Fruit fly (Drosophila melanogaster) whole organism, embryonic: ENCODE data around the gene CG2182.

Experiments
- BEAF-32 ChIP-seq: fragments of 200-800 bp; sonication (Bioruptor generic); optimal IDR thresholded peaks from 3 replicates; lab custom pipeline; 2017; ENCODE audit warnings: missing biosample characterization, missing genetic modification characterization, mild to moderate bottlenecking, moderate library complexity, missing genetic modification reagents
- Bgb ChIP-seq: fragments of 200-800 bp; sonication (Bioruptor generic); IDR thresholded peaks from 2 replicates; pipeline ENCODE4 v1.3.6; 2022; ENCODE audit warnings: missing biosample characterization, missing genetic modification characterization; ENCODE audit not compliant: partially characterized antibody
- CG1233 ChIP-seq: fragments of 200-800 bp; sonication (Bioruptor generic); optimal IDR thresholded peaks from 4 replicates; lab custom pipeline; 2018; ENCODE audit warnings: missing biosample characterization, mild to moderate bottlenecking, missing genetic modification characterization
- CG13123 ChIP-seq: fragments of 200-800 bp; sonication (Bioruptor generic); optimal IDR thresholded peaks from 2 replicates; lab custom pipeline; 2016; ENCODE audit warnings: missing biosample characterization, missing genetic modification characterization
- CG15011 ChIP-seq: fragments of 200-800 bp; sonication (Bioruptor generic); optimal IDR thresholded peaks from 3 replicates; lab custom pipeline; 2018; ENCODE audit warnings: missing biosample characterization, mild to moderate bottlenecking, missing genetic modification characterization
- CG16779 ChIP-seq: fragments of 200-800 bp; sonication (Bioruptor generic); IDR thresholded peaks from 2 replicates; pipeline ENCODE4 v1.3.6; 2022; ENCODE audit warnings: missing biosample characterization, missing genetic modification characterization
- CG16813 ChIP-seq: fragments of 200-800 bp; sonication (Bioruptor generic); IDR thresholded peaks from 3 replicates; pipeline ENCODE4 v1.3.6; 2022; ENCODE audit warnings: missing biosample characterization, missing genetic modification characterization; ENCODE audit not compliant: partially characterized antibody
- CG17361 ChIP-seq: fragments of 200-800 bp; sonication (Bioruptor generic); IDR thresholded peaks from 3 replicates; pipeline ENCODE4 v1.3.6; 2022; ENCODE audit warnings: missing biosample characterization, missing genetic modification characterization
- CG17829 ChIP-seq: fragments of 200-800 bp; optimal IDR thresholded peaks from 2 replicates; lab custom pipeline; 2019; ENCODE audit warnings: missing biosample characterization, mild to moderate bottlenecking, missing genetic modification characterization, moderate library complexity
- CG17912 ChIP-seq: fragments of 200-800 bp; sonication (Bioruptor generic); optimal IDR thresholded peaks from 2 replicates; lab custom pipeline; 2018; ENCODE audit warnings: missing biosample characterization, mild to moderate bottlenecking, missing genetic modification characterization
- CG18764 ChIP-seq: fragments of 200-800 bp; sonication (Bioruptor generic); optimal IDR thresholded peaks from 3 replicates; lab custom pipeline; 2016; ENCODE audit warnings: missing biosample characterization, missing genetic modification characterization
- CG2120 ChIP-seq: fragments of 200-800 bp; sonication (Bioruptor generic); optimal IDR thresholded peaks from 3 replicates; lab custom pipeline; 2016; ENCODE audit warnings: missing biosample characterization, missing genetic modification characterization
- CG6813 ChIP-seq: fragments of 200-800 bp; sonication (Bioruptor generic); optimal IDR thresholded peaks from 2 replicates; lab custom pipeline; 2017; ENCODE audit warnings: missing biosample characterization, missing genetic modification characterization, mild to moderate bottlenecking, moderate library complexity, missing genetic modification reagents
- CG8290 ChIP-seq, 3 experiments: fragments of 200-800 bp; sonication (Bioruptor generic); optimal IDR thresholded peaks; 2 replicates each; lab custom pipeline; 2016 to 2019; ENCODE audit warnings: missing biosample characterization in 3 of 3, missing genetic modification characterization in 3 of 3, mild to moderate bottlenecking in 2 of 3, moderate library complexity in 1 of 3
- CG9609 ChIP-seq: fragments of 200-800 bp; sonication (Bioruptor generic); optimal IDR thresholded peaks from 3 replicates; lab custom pipeline; 2016; ENCODE audit warnings: missing biosample characterization, missing genetic modification characterization
- CG9797 ChIP-seq: fragments of 200-800 bp; sonication (Bioruptor generic); optimal IDR thresholded peaks from 3 replicates; lab custom pipeline; 2018; ENCODE audit warnings: missing biosample characterization, mild to moderate bottlenecking, missing genetic modification characterization
- CG9817 ChIP-seq: fragments of 200-800 bp; sonication (Bioruptor generic); optimal IDR thresholded peaks from 2 replicates; lab custom pipeline; 2018; ENCODE audit warnings: missing biosample characterization, mild to moderate bottlenecking, missing genetic modification characterization, moderate library complexity
- CTCF ChIP-seq: fragments of 200-800 bp; sonication (Bioruptor generic); optimal IDR thresholded peaks from 2 replicates; lab custom pipeline; 2017; ENCODE audit warnings: missing biosample characterization, mild to moderate bottlenecking, missing genetic modification characterization, moderate library complexity
- Deaf1 ChIP-seq: fragments of 200-800 bp; optimal IDR thresholded peaks from 3 replicates; lab custom pipeline; 2019; ENCODE audit warnings: missing biosample characterization, mild to moderate bottlenecking, missing genetic modification characterization, moderate library complexity
- Dp ChIP-seq: fragments of 200-800 bp; sonication (Bioruptor generic); optimal IDR thresholded peaks from 2 replicates; lab custom pipeline; 2018; ENCODE audit warnings: missing biosample characterization, mild to moderate bottlenecking, missing genetic modification characterization, moderate library complexity
- Dref ChIP-seq: fragments of 200-800 bp; sonication (Bioruptor generic); IDR thresholded peaks from 2 replicates; pipeline ENCODE4 v1.3.6; 2022; ENCODE audit warnings: missing biosample characterization, missing genetic modification characterization
- E2f2 ChIP-seq: fragments of 200-800 bp; sonication (Bioruptor generic); IDR thresholded peaks from 2 replicates; pipeline ENCODE4 v1.3.6; 2022; ENCODE audit warnings: missing biosample characterization, missing genetic modification characterization
- Fer2 ChIP-seq: fragments of 200-800 bp; sonication (Bioruptor generic); optimal IDR thresholded peaks from 2 replicates; lab custom pipeline; 2018; ENCODE audit warnings: missing biosample characterization, mild to moderate bottlenecking, missing genetic modification characterization, moderate library complexity
- Gug ChIP-seq: fragments of 200-800 bp; sonication (Bioruptor generic); IDR thresholded peaks from 4 replicates; pipeline ENCODE4 v1.3.6; 2022; ENCODE audit warnings: missing biosample characterization, missing genetic modification characterization
- Oli ChIP-seq: fragments of 200-800 bp; sonication (Bioruptor generic); optimal IDR thresholded peaks from 2 replicates; lab custom pipeline; 2018; ENCODE audit warnings: missing biosample characterization, mild to moderate bottlenecking, missing genetic modification characterization, moderate library complexity
- Pdp1 ChIP-seq, 2 experiments: fragments of 200-800 bp; sonication (Bioruptor generic); optimal IDR thresholded peaks; 3 replicates each; lab custom pipeline; 2016; ENCODE audit warnings: missing biosample characterization in 2 of 2, missing genetic modification characterization in 2 of 2, mild to moderate bottlenecking in 1 of 2, moderate library complexity in 1 of 2
- Rx ChIP-seq: fragments of 200-800 bp; sonication (Bioruptor generic); IDR thresholded peaks from 2 replicates; pipeline ENCODE4 v1.3.6; 2022; ENCODE audit warnings: missing biosample characterization, missing genetic modification characterization
- Ssrp ChIP-seq: fragments of 200-800 bp; sonication (Bioruptor generic); optimal IDR thresholded peaks from 2 replicates; lab custom pipeline; 2018; ENCODE audit warnings: missing biosample characterization, mild to moderate bottlenecking, missing genetic modification characterization, moderate library complexity
- al ChIP-seq: fragments of 200-800 bp; sonication (Bioruptor generic); IDR thresholded peaks from 2 replicates; pipeline ENCODE4 v1.3.6; 2022; ENCODE audit warnings: missing biosample characterization, missing genetic modification characterization
- chinmo ChIP-seq: fragments of 200-800 bp; sonication (Bioruptor generic); IDR thresholded peaks from 4 replicates; pipeline ENCODE4 v1.3.6; 2022; ENCODE audit warnings: missing biosample characterization, missing genetic modification characterization; ENCODE audit not compliant: partially characterized antibody
- chn ChIP-seq: fragments of 200-800 bp; sonication (Bioruptor generic); optimal IDR thresholded peaks from 2 replicates; lab custom pipeline; 2016; ENCODE audit warnings: missing biosample characterization, missing genetic modification characterization
- dmrt99B ChIP-seq: fragments of 200-800 bp; sonication (Bioruptor generic); optimal IDR thresholded peaks from 2 replicates; lab custom pipeline; 2018; ENCODE audit warnings: missing biosample characterization, mild to moderate bottlenecking, missing genetic modification characterization, moderate library complexity
- ewg ChIP-seq: fragments of 200-800 bp; sonication (Bioruptor generic); optimal IDR thresholded peaks from 3 replicates; lab custom pipeline; 2017; ENCODE audit warnings: mild to moderate bottlenecking, missing biosample characterization, missing genetic modification reagents, missing genetic modification characterization
- ftz-f1 ChIP-seq: fragments of 200-800 bp; sonication (Bioruptor generic); optimal IDR thresholded peaks from 2 replicates; lab custom pipeline; 2016; ENCODE audit warnings: missing biosample characterization, missing genetic modification characterization
- grn ChIP-seq: fragments of 200-800 bp; sonication (Bioruptor generic); optimal IDR thresholded peaks from 3 replicates; lab custom pipeline; 2017; ENCODE audit warnings: missing biosample characterization, missing genetic modification characterization
- gsb ChIP-seq: fragments of 200-800 bp; sonication (Bioruptor generic); IDR thresholded peaks from 2 replicates; pipeline ENCODE4 v1.3.6; 2022; ENCODE audit warnings: missing biosample characterization, missing genetic modification characterization
- nau ChIP-seq: fragments of 200-800 bp; sonication (Bioruptor generic); optimal IDR thresholded peaks from 3 replicates; lab custom pipeline; 2017; ENCODE audit warnings: missing biosample characterization, mild to moderate bottlenecking, missing genetic modification characterization, missing genetic modification reagents
- nerfin-2 ChIP-seq: fragments of 200-800 bp; sonication (Bioruptor generic); IDR thresholded peaks from 2 replicates; pipeline ENCODE4 v1.3.6; 2022; ENCODE audit warnings: missing biosample characterization, missing genetic modification characterization; ENCODE audit not compliant: partially characterized antibody
- phol ChIP-seq: fragments of 200-800 bp; sonication (Bioruptor generic); optimal IDR thresholded peaks from 3 replicates; lab custom pipeline; 2018; ENCODE audit warnings: missing biosample characterization, mild to moderate bottlenecking, missing genetic modification characterization, moderate library complexity
- sc ChIP-seq, 3 experiments: fragments of >200 bp in 2 of 3; fragments of 200-800 bp in 1 of 3; sonication (Bioruptor generic) in 1 of 3; optimal IDR thresholded peaks; 2 replicates in 2 of 3; 3 replicates in 1 of 3; lab custom pipeline; 2017; ENCODE audit warnings: mild to moderate bottlenecking in 1 of 3, missing biosample characterization in 1 of 3, missing genetic modification characterization in 1 of 3, missing genetic modification reagents in 1 of 3
- so ChIP-seq: fragments of 200-800 bp; sonication (Bioruptor generic); IDR thresholded peaks from 3 replicates; pipeline ENCODE4 v1.3.6; 2022; ENCODE audit warnings: missing biosample characterization, missing genetic modification characterization
- sr ChIP-seq: fragments of 200-800 bp; sonication (Bioruptor generic); IDR thresholded peaks from 3 replicates; pipeline ENCODE4 v1.3.6; 2022; ENCODE audit warnings: missing biosample characterization, missing genetic modification characterization
- tup ChIP-seq: fragments of 200-800 bp; sonication (Bioruptor generic); optimal IDR thresholded peaks from 2 replicates; lab custom pipeline; 2016; ENCODE audit warnings: missing biosample characterization, mild to moderate bottlenecking, missing genetic modification characterization, moderate library complexity
- twi ChIP-seq: fragments of 200-800 bp; optimal IDR thresholded peaks from 2 replicates; lab custom pipeline; 2019; ENCODE audit warnings: missing biosample characterization, mild to moderate bottlenecking, missing genetic modification characterization, moderate library complexity
- unc-4 ChIP-seq: fragments of 200-800 bp; sonication (Bioruptor generic); IDR thresholded peaks from 2 replicates; pipeline ENCODE4 v1.3.6; 2022; ENCODE audit warnings: missing biosample characterization, missing genetic modification characterization; ENCODE audit not compliant: partially characterized antibody
- vvl ChIP-seq: fragments of 200-800 bp; sonication (Bioruptor generic); IDR thresholded peaks from 2 replicates; pipeline ENCODE4 v1.3.6; 2022; ENCODE audit warnings: missing biosample characterization, missing genetic modification characterization
- zen ChIP-seq: fragments of 200-800 bp; sonication (Bioruptor generic); optimal IDR thresholded peaks from 3 replicates; lab custom pipeline; 2018; ENCODE audit warnings: missing biosample characterization, mild to moderate bottlenecking, missing genetic modification characterization, moderate library complexity

The CG2182 gene

dm6 chr3R:5648569-5649476 is 10.9 kb downstream of the CG2182 start, which contains the start of the genes MTA1-like and Sec23 (continued):
- TF ChIP-seq Dp (GFP tag; lab: Kevin White, UChicago) (peak; percentile 5), Bgb (GFP tag; lab: Robert Waterston, UW) (peak; percentile 88), vvl (GFP tag; lab: Robert Waterston, UW) (peak; percentile 50; the same call in 1 of the 2 replicates), E2f2 (GFP tag; lab: Robert Waterston, UW) (no peak), CTCF (GFP tag; lab: Kevin White, UChicago) (peak; percentile 35), Pdp1 (GFP tag; optimal IDR thresholded peaks at IDR 0.05; lab: Kevin White, UChicago) (peak in 1 of 2 experiments; percentile 22), grn (GFP tag; lab: Kevin White, UChicago) (peak; percentile 30), CG17829 (tag; lab: Kevin White, UChicago) (peak; percentile 78), CG16779 (no peak), zen (tag; lab: Kevin White, UChicago) (peak; percentile 58), Deaf1 (tag; lab: Kevin White, UChicago) (peak; percentile 19), al (GFP tag; lab: Robert Waterston, UW) (peak; percentile 54), tup (GFP tag; lab: Kevin White, UChicago) (peak; percentile 51), Fer2 (tag; lab: Kevin White, UChicago) (no peak), nau (GFP tag; lab: Kevin White, UChicago) (no peak), so (GFP tag; lab: Robert Waterston, UW) (no peak), ftz-f1 (GFP tag; lab: Kevin White, UChicago) (no peak), unc-4 (peak; percentile 92), chinmo (GFP tag; lab: Robert Waterston, UW) (peak; percentile 96), Oli (tag; lab: Kevin White, UChicago) (peak; percentile 32), Gug (GFP tag; lab: Robert Waterston, UW) (peak; percentile 73; the same call in 2 of the 4 replicates), Dref (GFP tag; lab: Robert Waterston, UW) (peak; percentile 82), BEAF-32 (GFP tag; lab: Kevin White, UChicago) (peak; percentile 95), gsb (GFP tag; lab: Robert Waterston, UW) (no peak), CG6813 (GFP tag; lab: Kevin White, UChicago) (peak; percentile 7), sc (optimal IDR thresholded peaks at IDR 0.05; lab: Kevin White, UChicago) (no peak), sc (GFP tag; optimal IDR thresholded peaks at IDR 0.05; lab: Kevin White, UChicago) (peak; percentile 35), CG1233 (no peak), CG9797 (GFP tag; lab: Kevin White, UChicago) (peak; percentile 35), CG9817 (tag; lab: Kevin White, UChicago) (peak; percentile 47), CG18764 (peak; percentile 36), ewg (GFP tag; lab: Kevin White, UChicago) (peak; percentile 41), CG2120 (GFP tag; lab: Kevin White, UChicago) (peak; percentile 51), nerfin-2 (GFP tag; lab: Robert Waterston, UW) (peak; percentile 85), phol (tag; lab: Kevin White, UChicago) (peak; percentile 98), CG13123 (GFP tag; lab: Kevin White, UChicago) (peak; percentile 12), sr (GFP tag; lab: Robert Waterston, UW) (no peak), CG17361 (GFP tag; lab: Robert Waterston, UW) (peak; percentile 86), twi (tag; lab: Kevin White, UChicago) (peak; percentile 44), CG9609 (GFP tag; lab: Kevin White, UChicago) (peak; percentile 22), CG8290 (GFP tag; optimal IDR thresholded peaks at IDR 0.05; lab: Kevin White, UChicago) (peak; percentile 45), CG8290 (tag; optimal IDR thresholded peaks at IDR 0.05; lab: Kevin White, UChicago) (peak; percentile 29 to 49), CG15011 (GFP tag; lab: Kevin White, UChicago) (no peak), CG17912 (GFP tag; lab: Kevin White, UChicago) (peak; percentile 8), CG16813 (GFP tag; lab: Robert Waterston, UW) (peak; percentile 98), chn (GFP tag; lab: Kevin White, UChicago) (peak; percentile 21), Ssrp (peak; percentile 36), Rx (no peak), dmrt99B (tag; lab: Kevin White, UChicago) (peak; percentile 51)
